Worm (Caenorhabditis elegans) whole organism, L4/young adult: ENCODE results near the gene F13A7.12.

Source experiments
- W03F9.2 ChIP-seq: fragments of 150-350 bp; optimal IDR thresholded peaks from 2 replicates; lab custom pipeline; 2014; ENCODE audit warnings: missing biosample characterization, missing genetic modification characterization
- dao-5 ChIP-seq: sonication (generic microtip); optimal IDR thresholded peaks from 2 replicates; lab custom pipeline; 2016; ENCODE audit warnings: missing genotype, missing genetic modification characterization, moderate library complexity, missing compliant biosample characterization
- him-1 ChIP-seq: sonication (generic microtip); optimal IDR thresholded peaks from 2 replicates; lab custom pipeline; 2016; ENCODE audit warnings: missing genotype, missing genetic modification reagents, missing genetic modification characterization, missing compliant biosample characterization

DNA sequence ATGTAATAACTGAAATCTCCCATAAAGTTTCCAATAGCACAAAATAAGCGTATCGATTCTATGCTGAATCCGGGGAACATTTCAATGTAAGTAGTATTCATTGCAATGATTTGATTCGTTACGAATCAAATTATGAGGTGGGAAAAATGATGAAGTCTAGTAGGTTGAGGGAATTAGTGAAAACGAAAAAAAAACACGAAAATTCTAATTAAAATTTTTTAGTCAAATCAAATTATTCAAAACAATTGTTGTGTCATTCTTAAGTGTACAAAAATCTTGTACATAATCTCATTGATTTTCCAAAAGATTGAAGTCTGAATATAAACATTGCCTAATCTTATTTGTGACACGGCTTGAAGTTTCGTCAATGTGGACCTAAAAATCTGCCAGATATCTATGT lies 28.6 kb downstream of the F13A7.12 start, which contains the start of gene srw-29:
- no peak for TF ChIP-seq him-1 (tag; lab: Kevin White, UChicago)
- TF ChIP-seq dao-5 (tag; lab: Kevin White, UChicago): no peak
- TF ChIP-seq W03F9.2 (tag; lab: Kevin White, UChicago): no peak
